Worm (Caenorhabditis elegans): ENCODE measurements around the gene F39C12.1.

ce11 chrX:4901974-4902373 is 49.0 kb upstream of the F39C12.1 start:
- TF ChIP-seq zag-1 (tag; optimal IDR thresholded peaks at IDR 0.05) = no peak
- TF ChIP-seq ZK546.5 (tag; optimal IDR thresholded peaks at IDR 0.05) = no peak
- no peak for TF ChIP-seq lin-29 (GFP tag; IDR thresholded peaks at IDR 0.05)
- no peak for TF ChIP-seq lir-3 (tag; optimal IDR thresholded peaks at IDR 0.05)
- no peak for TF ChIP-seq lin-39 (tag; optimal IDR thresholded peaks at IDR 0.05)

Measured in whole organism, L4 larva.